Fruit fly (Drosophila melanogaster) whole organism, adult: Measurements from ENCODE around the gene Hrb98DE.

Source experiments
- CG11617 ChIP-seq: fragments of 200-800 bp; sonication (Bioruptor generic); optimal IDR thresholded peaks from 2 replicates; lab custom pipeline; 2017; ENCODE audit warnings: mild to moderate bottlenecking, missing biosample characterization, missing genetic modification reagents, missing genetic modification characterization
- CG12768 ChIP-seq: fragments of 200-800 bp; sonication (Bioruptor generic); optimal IDR thresholded peaks from 2 replicates; lab custom pipeline; 2017; ENCODE audit warnings: missing biosample characterization, missing genetic modification characterization, mild to moderate bottlenecking, moderate library complexity, missing genetic modification reagents
- CG14711 ChIP-seq: fragments of 200-800 bp; sonication (Bioruptor generic); optimal IDR thresholded peaks from 2 replicates; lab custom pipeline; 2018; ENCODE audit warnings: missing biosample characterization, mild to moderate bottlenecking, missing genetic modification characterization, moderate library complexity
- CG1620 ChIP-seq: fragments of 200-800 bp; sonication (Bioruptor generic); optimal IDR thresholded peaks from 2 replicates; lab custom pipeline; 2016; ENCODE audit warnings: missing biosample characterization, missing genetic modification characterization
- CG33017 ChIP-seq: fragments of 200-800 bp; sonication (Bioruptor generic); optimal IDR thresholded peaks from 2 replicates; lab custom pipeline; 2018; ENCODE audit warnings: missing biosample characterization, mild to moderate bottlenecking, missing genetic modification characterization, moderate library complexity
- CG5204 ChIP-seq: fragments of 200-800 bp; sonication (Bioruptor generic); optimal IDR thresholded peaks from 2 replicates; lab custom pipeline; 2016; ENCODE audit warnings: missing biosample characterization, missing genetic modification characterization
- CG7045 ChIP-seq: fragments of 200-800 bp; sonication (Bioruptor generic); optimal IDR thresholded peaks from 2 replicates; lab custom pipeline; 2017; ENCODE audit warnings: missing biosample characterization, mild to moderate bottlenecking, missing genetic modification characterization
- CG7101 ChIP-seq: fragments of 200-800 bp; sonication (Bioruptor generic); optimal IDR thresholded peaks from 2 replicates; lab custom pipeline; 2018; ENCODE audit warnings: missing biosample characterization, mild to moderate bottlenecking, missing genetic modification characterization, moderate library complexity
- Clk ChIP-seq: fragments of 200-800 bp; sonication (Bioruptor generic); optimal IDR thresholded peaks from 2 replicates; lab custom pipeline; 2017; ENCODE audit warnings: missing biosample characterization, missing genetic modification characterization
- Crg-1 ChIP-seq: fragments of 200-800 bp; sonication (Bioruptor generic); optimal IDR thresholded peaks from 2 replicates; lab custom pipeline; 2016; ENCODE audit warnings: missing biosample characterization, missing genetic modification characterization
- Hr96 ChIP-seq: fragments of 200-800 bp; sonication (Bioruptor generic); optimal IDR thresholded peaks from 2 replicates; lab custom pipeline; 2016; ENCODE audit warnings: missing biosample characterization, missing genetic modification characterization
- Mnt ChIP-seq: fragments of 200-800 bp; sonication (Bioruptor generic); optimal IDR thresholded peaks from 2 replicates; lab custom pipeline; 2016; ENCODE audit warnings: missing biosample characterization, mild to moderate bottlenecking, missing genetic modification characterization
- bab1 ChIP-seq: fragments of 200-800 bp; sonication (Bioruptor generic); optimal IDR thresholded peaks from 3 replicates; lab custom pipeline; 2019; ENCODE audit warnings: missing biosample characterization, mild to moderate bottlenecking, missing genetic modification characterization, moderate library complexity
- cic ChIP-seq: fragments of 200-800 bp; sonication (Bioruptor generic); optimal IDR thresholded peaks from 2 replicates; lab custom pipeline; 2017; ENCODE audit warnings: missing biosample characterization, mild to moderate bottlenecking, missing genetic modification characterization, moderate library complexity
- cnc ChIP-seq, 2 experiments: fragments of >200 bp; optimal IDR thresholded peaks; 2 replicates each; lab custom pipeline; 2017
- kay ChIP-seq: fragments of 200-800 bp; sonication (Bioruptor generic); peaks from one replicate; lab custom pipeline; 2016; ENCODE audit warnings: missing biosample characterization, missing genetic modification characterization, borderline replicate concordance
- ovo ChIP-seq: fragments of 200-800 bp; sonication (Bioruptor generic); optimal IDR thresholded peaks from 2 replicates; lab custom pipeline; 2016; ENCODE audit warnings: missing biosample characterization, missing genetic modification characterization
- pad ChIP-seq: fragments of 200-800 bp; sonication (Bioruptor generic); optimal IDR thresholded peaks from 3 replicates; lab custom pipeline; 2017; ENCODE audit warnings: missing biosample characterization, missing genetic modification characterization, mild to moderate bottlenecking, moderate library complexity, missing genetic modification reagents
- tj ChIP-seq: fragments of 200-800 bp; sonication (Bioruptor generic); optimal IDR thresholded peaks from 3 replicates; lab custom pipeline; 2017; ENCODE audit warnings: missing biosample characterization, mild to moderate bottlenecking, missing genetic modification characterization, moderate library complexity
- toe ChIP-seq: fragments of 200-800 bp; sonication (Bioruptor generic); optimal IDR thresholded peaks from 2 replicates; lab custom pipeline; 2016; ENCODE audit warnings: missing biosample characterization, missing genetic modification characterization

Gene Hrb98DE

DNA sequence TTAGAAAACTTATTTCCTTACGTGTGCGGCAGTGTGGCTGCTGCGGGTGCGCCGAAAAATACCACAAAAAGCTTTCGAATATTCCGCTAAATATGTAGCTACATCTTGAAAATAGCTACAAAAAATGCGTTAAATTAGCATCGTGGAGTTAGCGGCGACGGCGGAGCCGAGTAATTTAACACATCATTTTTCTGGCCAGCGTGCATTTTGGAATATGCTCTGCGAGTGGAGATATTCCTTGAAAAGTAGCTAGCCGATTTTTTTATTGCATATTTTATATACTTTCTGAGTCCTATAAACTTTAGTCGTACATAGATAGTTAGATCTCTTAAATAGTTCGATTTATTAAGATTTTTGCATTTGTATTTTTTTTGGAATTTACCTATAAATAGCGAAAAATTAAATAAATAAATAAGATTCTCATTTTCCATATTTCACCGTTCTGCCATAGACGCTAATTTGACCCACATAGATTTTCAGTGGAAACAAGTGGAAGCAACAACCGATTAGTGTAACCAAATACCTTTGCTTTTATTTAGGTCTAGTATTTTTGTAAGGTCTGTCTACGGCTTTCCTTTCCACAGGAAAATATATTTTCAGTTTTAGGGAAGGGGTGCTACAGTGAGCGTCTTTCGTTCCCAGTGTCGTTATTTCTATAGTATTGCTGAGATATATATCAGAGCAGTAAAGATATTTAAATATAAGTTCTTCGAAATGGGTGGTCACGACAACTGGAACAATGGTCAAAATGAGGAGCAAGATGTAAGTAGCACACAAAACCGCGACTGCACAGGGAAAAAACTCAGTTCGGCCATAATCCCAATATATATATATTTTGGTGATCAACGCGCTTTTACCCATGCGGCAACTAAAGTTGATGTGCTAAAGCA lies at the start of gene Hrb98DE, which contains the start of gene Noa36:
Hrb98DE (plus strand) TSS at position 597 of the 890 bp plus-strand sequence.
Noa36 (minus strand) TSS at position 51 of the 890 bp plus-strand sequence.
- TF ChIP-seq CG1620 (GFP tag; lab: Kevin White, UChicago) (peak; percentile 22), CG7045 (GFP tag; lab: Kevin White, UChicago) (no peak), Hr96 (GFP tag; lab: Kevin White, UChicago) (peak; percentile 40), CG12768 (peak; percentile 8), CG33017 (tag; lab: Kevin White, UChicago) (no peak), toe (GFP tag; lab: Kevin White, UChicago) (peak; percentile 65), CG7101 (tag; lab: Kevin White, UChicago) (peak; percentile 36)

dm6 chr3R:28552249-28552648 lies 47.4 kb upstream of the Hrb98DE start:
- TF ChIP-seq kay (GFP tag; lab: Kevin White, UChicago), result no peak
- TF ChIP-seq ovo, result no peak
- no peak for TF ChIP-seq cic (GFP tag; lab: Kevin White, UChicago)
- no peak for TF ChIP-seq CG11617 (GFP tag; lab: Kevin White, UChicago)
- TF ChIP-seq cnc (optimal IDR thresholded peaks at IDR 0.05; lab: Kevin White, UChicago), result no peak

dm6 chr3R:28553023-28553422 lies 46.6 kb upstream of the Hrb98DE start:
- no peak for TF ChIP-seq tj
- peak; percentile 65 for TF ChIP-seq kay (GFP tag; lab: Kevin White, UChicago)

dm6 chr3R:28555324-28555723 lies 44.3 kb upstream of the Hrb98DE start:
- TF ChIP-seq pad (GFP tag; lab: Kevin White, UChicago) (no peak), Hr96 (GFP tag; lab: Kevin White, UChicago) (no peak), bab1 (GFP tag; lab: Kevin White, UChicago) (no peak), Crg-1 (no peak), Mnt (GFP tag; lab: Kevin White, UChicago) (no peak), toe (GFP tag; lab: Kevin White, UChicago) (no peak), CG14711 (tag; lab: Kevin White, UChicago) (no peak), CG7101 (tag; lab: Kevin White, UChicago) (no peak), Clk (GFP tag; lab: Kevin White, UChicago) (no peak), cnc (optimal IDR thresholded peaks at IDR 0.05; lab: Kevin White, UChicago) (no peak), kay (GFP tag; lab: Kevin White, UChicago) (no peak)

DNA sequence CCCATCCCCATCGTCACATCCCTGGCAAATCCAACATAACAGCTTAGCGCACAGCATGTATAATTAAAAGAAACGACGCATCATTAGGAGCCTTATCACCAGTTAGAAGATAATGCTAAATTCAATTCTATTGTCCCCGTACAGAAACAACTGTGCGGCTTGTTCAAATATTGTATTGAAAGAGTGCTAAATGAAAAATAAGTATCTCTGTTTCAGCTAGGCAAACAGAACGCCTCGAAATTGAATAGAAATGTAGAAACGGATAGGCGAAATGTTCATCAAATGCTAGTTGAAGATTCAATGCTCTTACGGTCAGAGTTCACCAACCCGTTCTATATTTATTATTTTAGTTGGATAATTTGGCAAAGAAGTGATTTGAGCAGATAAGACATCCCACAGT lies 43.8 kb upstream of the Hrb98DE start:
- TF ChIP-seq CG11617 (GFP tag; lab: Kevin White, UChicago), result no peak
- no peak for TF ChIP-seq Hr96 (GFP tag; lab: Kevin White, UChicago)
- no peak for TF ChIP-seq cnc (optimal IDR thresholded peaks at IDR 0.05; lab: Kevin White, UChicago)
- no peak for TF ChIP-seq pad (GFP tag; lab: Kevin White, UChicago)
- no peak for TF ChIP-seq CG14711 (tag; lab: Kevin White, UChicago)
- no peak for TF ChIP-seq Mnt (GFP tag; lab: Kevin White, UChicago)
- TF ChIP-seq CG12768, result no peak
- TF ChIP-seq CG33017 (tag; lab: Kevin White, UChicago), result no peak
- TF ChIP-seq CG1620 (GFP tag; lab: Kevin White, UChicago), result no peak
- no peak for TF ChIP-seq cic (GFP tag; lab: Kevin White, UChicago)
- no peak for TF ChIP-seq tj
- TF ChIP-seq ovo, result no peak
- TF ChIP-seq Crg-1, result no peak
- no peak for TF ChIP-seq kay (GFP tag; lab: Kevin White, UChicago)
- no peak for TF ChIP-seq CG7045 (GFP tag; lab: Kevin White, UChicago)

DNA sequence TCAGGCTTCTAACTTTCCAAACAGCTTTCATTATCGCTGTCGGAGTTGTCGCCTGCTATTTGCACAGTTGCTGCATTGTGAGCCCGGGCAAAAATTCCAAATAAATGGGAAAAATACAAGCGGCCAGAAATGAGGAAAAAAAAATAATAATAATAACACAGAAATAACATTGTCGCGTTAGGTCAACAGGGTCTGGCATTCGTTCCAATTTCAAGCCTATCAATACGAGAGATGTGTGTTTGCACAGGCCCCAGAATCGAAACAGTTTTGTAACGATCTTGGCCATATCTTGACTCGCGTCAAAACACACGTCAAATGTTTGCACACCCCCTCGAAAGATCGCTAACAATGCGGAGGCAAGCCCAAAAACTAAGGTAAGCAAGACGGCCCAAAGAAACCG lies 43.2 kb upstream of the Hrb98DE start:
- peak; percentile 6 for TF ChIP-seq CG7101 (tag; lab: Kevin White, UChicago)
- TF ChIP-seq CG14711 (tag; lab: Kevin White, UChicago), result no peak
- TF ChIP-seq Mnt (GFP tag; lab: Kevin White, UChicago), result no peak
- TF ChIP-seq kay (GFP tag; lab: Kevin White, UChicago), result peak; percentile 34
- TF ChIP-seq CG11617 (GFP tag; lab: Kevin White, UChicago), result no peak
- no peak for TF ChIP-seq ovo
- TF ChIP-seq Crg-1, result peak; percentile 39
- no peak for TF ChIP-seq CG12768
- no peak for TF ChIP-seq tj
- no peak for TF ChIP-seq pad (GFP tag; lab: Kevin White, UChicago)
- TF ChIP-seq cic (GFP tag; lab: Kevin White, UChicago), result no peak
- no peak for TF ChIP-seq CG1620 (GFP tag; lab: Kevin White, UChicago)
- TF ChIP-seq CG33017 (tag; lab: Kevin White, UChicago), result no peak
- TF ChIP-seq cnc (optimal IDR thresholded peaks at IDR 0.05; lab: Kevin White, UChicago), result no peak
- no peak for TF ChIP-seq Hr96 (GFP tag; lab: Kevin White, UChicago)
- TF ChIP-seq CG7045 (GFP tag; lab: Kevin White, UChicago), result peak; percentile 15
- no peak for TF ChIP-seq Clk (GFP tag; lab: Kevin White, UChicago)
- no peak for TF ChIP-seq bab1 (GFP tag; lab: Kevin White, UChicago)
- no peak for TF ChIP-seq CG5204 (GFP tag; lab: Kevin White, UChicago)
- no peak for TF ChIP-seq toe (GFP tag; lab: Kevin White, UChicago)
